Worm (Caenorhabditis elegans) whole organism, L4 larva: ENCODE measurements around the gene cblc-1.

Source experiments
- D1046.2 ChIP-seq: fragments of 200-800 bp; sonication (Bioruptor generic); IDR thresholded peaks from 2 replicates; pipeline ENCODE4 v1.3.6; 2022; ENCODE audit warnings: missing genetic modification characterization, missing compliant biosample characterization
- Y105C5A.15 ChIP-seq: fragments of 200-800 bp; sonication (Bioruptor generic); IDR thresholded peaks from 2 replicates; pipeline ENCODE4 v1.3.6; 2022; ENCODE audit warnings: missing genetic modification characterization, missing compliant biosample characterization
- aha-1 ChIP-seq: fragments of 150-350 bp; peaks from one replicate; lab custom pipeline; 2014; ENCODE audit warnings: missing biosample characterization, missing genetic modification characterization
- ama-1 ChIP-seq: fragments of 150-350 bp; optimal IDR thresholded peaks from 2 replicates; lab custom pipeline; 2014; ENCODE audit warnings: inconsistent platforms, mixed read lengths
- attf-4 ChIP-seq: sonication (generic microtip); optimal IDR thresholded peaks from 3 replicates; lab custom pipeline; 2017; ENCODE audit warnings: missing biosample characterization, missing genetic modification characterization
- ceh-20 ChIP-seq: fragments of 200-800 bp; sonication (Bioruptor generic); IDR thresholded peaks from 2 replicates; pipeline ENCODE4 v1.3.6; 2022; ENCODE audit warnings: missing genetic modification reagents, missing genetic modification characterization, missing compliant biosample characterization
- ceh-44 ChIP-seq: fragments of 200-800 bp; sonication (Bioruptor generic); IDR thresholded peaks from 2 replicates; pipeline ENCODE4 v1.3.6; 2022; ENCODE audit warnings: missing genetic modification reagents, missing genetic modification characterization, missing compliant biosample characterization
- ces-1 ChIP-seq: fragments of 150-350 bp; sonication (generic microtip); optimal IDR thresholded peaks from 4 replicates; lab custom pipeline; 2014; ENCODE audit warnings: missing biosample characterization, missing genetic modification reagents, missing genetic modification characterization
- cey-2 ChIP-seq: sonication (generic microtip); optimal IDR thresholded peaks from 3 replicates; lab custom pipeline; 2017; ENCODE audit warnings: missing genetic modification characterization, mild to moderate bottlenecking, missing compliant biosample characterization, antibody characterized with exemption, borderline replicate concordance; ENCODE audit not compliant: insufficient read depth
- ctbp-1 ChIP-seq: fragments of 200-800 bp; sonication (Bioruptor generic); IDR thresholded peaks from 2 replicates; pipeline ENCODE4 v1.3.6; 2022; ENCODE audit warnings: missing genetic modification reagents, missing genetic modification characterization, missing compliant biosample characterization
- daf-16 ChIP-seq, 3 experiments: sonication (generic microtip); optimal IDR thresholded peaks; 2 replicates each; lab custom pipeline; 2016 to 2017; ENCODE audit warnings: missing genetic modification characterization in 3 of 3, missing genetic modification reagents in 3 of 3, mild to moderate bottlenecking in 2 of 3, missing compliant biosample characterization in 2 of 3, missing biosample characterization in 1 of 3, moderate library complexity in 1 of 3
- daf-8 ChIP-seq: fragments of 200-800 bp; sonication (Bioruptor generic); IDR thresholded peaks from 2 replicates; pipeline ENCODE4 v1.3.6; 2022; ENCODE audit warnings: missing genetic modification characterization, missing compliant biosample characterization
- dmd-6 ChIP-seq: fragments of 200-800 bp; sonication (Bioruptor generic); IDR thresholded peaks from 2 replicates; pipeline ENCODE4 v1.3.6; 2022; ENCODE audit warnings: missing genetic modification reagents, missing genetic modification characterization, missing compliant biosample characterization
- dmd-8 ChIP-seq: fragments of 200-800 bp; sonication (Bioruptor generic); IDR thresholded peaks from 2 replicates; pipeline ENCODE4 v1.3.6; 2022; ENCODE audit warnings: missing genetic modification characterization, missing compliant biosample characterization
- dpl-1 ChIP-seq: fragments of 150-350 bp; optimal IDR thresholded peaks from 2 replicates; lab custom pipeline; 2014; ENCODE audit warnings: missing biosample characterization, missing genetic modification reagents, missing genetic modification characterization
- duxl-1 ChIP-seq: sonication (generic microtip); optimal IDR thresholded peaks from 2 replicates; lab custom pipeline; 2016; ENCODE audit warnings: mild to moderate bottlenecking, missing genetic modification characterization, moderate library complexity, missing compliant biosample characterization; ENCODE audit not compliant: poor library complexity
- egl-27 ChIP-seq: sonication (generic microtip); optimal IDR thresholded peaks from 3 replicates; lab custom pipeline; 2017; ENCODE audit warnings: missing biosample characterization, missing genetic modification reagents, missing genetic modification characterization
- fkh-10 ChIP-seq: fragments of 150-350 bp; optimal IDR thresholded peaks from 2 replicates; lab custom pipeline; 2014; ENCODE audit warnings: missing biosample characterization, missing genetic modification reagents, missing genetic modification characterization
- fos-1 ChIP-seq: fragments of 150-350 bp; optimal IDR thresholded peaks from 2 replicates; lab custom pipeline; 2014; ENCODE audit warnings: missing biosample characterization, missing genetic modification characterization
- hif-1 ChIP-seq, 2 experiments: sonication (generic microtip); optimal IDR thresholded peaks; 2 replicates each; lab custom pipeline; 2016 to 2017; ENCODE audit warnings: missing compliant biosample characterization in 2 of 2, missing genetic modification characterization in 2 of 2, missing genetic modification reagents in 2 of 2, missing genotype in 2 of 2, mild to moderate bottlenecking in 1 of 2
- hlh-11 ChIP-seq: fragments of 200-800 bp; sonication (Bioruptor generic); optimal IDR thresholded peaks from 2 replicates; lab custom pipeline; 2018; ENCODE audit warnings: mild to moderate bottlenecking, missing genetic modification characterization, missing compliant biosample characterization
- hlh-30 ChIP-seq: sonication (generic microtip); optimal IDR thresholded peaks from 2 replicates; lab custom pipeline; 2017; ENCODE audit warnings: antibody characterized with exemption, mild to moderate bottlenecking, missing genetic modification characterization, missing compliant biosample characterization; ENCODE audit not compliant: insufficient read depth
- lin-29 ChIP-seq: fragments of 200-800 bp; sonication (Bioruptor generic); IDR thresholded peaks from 2 replicates; pipeline ENCODE4 v1.3.6; 2022; ENCODE audit warnings: missing genetic modification reagents, missing genetic modification characterization, missing compliant biosample characterization
- lin-38 ChIP-seq: fragments of 200-800 bp; sonication (Bioruptor generic); IDR thresholded peaks from 2 replicates; pipeline ENCODE4 v1.3.6; 2022; ENCODE audit warnings: missing genetic modification reagents, missing genetic modification characterization, missing compliant biosample characterization
- lin-39 ChIP-seq: fragments of 150-350 bp; optimal IDR thresholded peaks from 2 replicates; lab custom pipeline; 2014; ENCODE audit warnings: missing biosample characterization, missing genetic modification reagents, missing genetic modification characterization
- madf-9 ChIP-seq: fragments of 200-800 bp; sonication (Bioruptor generic); conservative IDR thresholded peaks from 2 replicates; pipeline ENCODE4 v1.3.6; 2022; ENCODE audit warnings: missing genetic modification reagents, missing genetic modification characterization, missing compliant biosample characterization
- mdt-29 ChIP-seq: fragments of 200-800 bp; sonication (Bioruptor generic); IDR thresholded peaks from 2 replicates; pipeline ENCODE4 v1.3.6; 2022; ENCODE audit warnings: missing genetic modification reagents, missing genetic modification characterization, missing compliant biosample characterization
- mes-2 ChIP-seq: sonication (generic microtip); optimal IDR thresholded peaks from 2 replicates; lab custom pipeline; 2016; ENCODE audit warnings: missing genotype, mild to moderate bottlenecking, missing genetic modification characterization, missing compliant biosample characterization; ENCODE audit not compliant: poor library complexity, severe bottlenecking
- mxl-2 ChIP-seq: fragments of 200-800 bp; sonication (Bioruptor generic); conservative IDR thresholded peaks from 2 replicates; pipeline ENCODE4 v1.3.6; 2022; ENCODE audit warnings: missing genetic modification reagents, missing genetic modification characterization, missing compliant biosample characterization
- mxl-3 ChIP-seq: fragments of 200-800 bp; sonication (Bioruptor generic); optimal IDR thresholded peaks from 2 replicates; lab custom pipeline; 2018; ENCODE audit warnings: mild to moderate bottlenecking, missing genetic modification characterization, missing compliant biosample characterization
- nhr-11 ChIP-seq: fragments of 150-350 bp; optimal IDR thresholded peaks from 2 replicates; lab custom pipeline; 2014; ENCODE audit warnings: missing biosample characterization, missing genetic modification characterization
- nhr-28 ChIP-seq: fragments of 150-350 bp; optimal IDR thresholded peaks from 2 replicates; lab custom pipeline; 2014; ENCODE audit warnings: missing biosample characterization, missing genetic modification characterization
- nhr-41 ChIP-seq: fragments of 200-800 bp; sonication (Bioruptor generic); IDR thresholded peaks from 2 replicates; pipeline ENCODE4 v1.3.6; 2022; ENCODE audit warnings: missing genetic modification reagents, missing genetic modification characterization, missing compliant biosample characterization
- php-3 ChIP-seq: fragments of 200-800 bp; sonication (Bioruptor generic); IDR thresholded peaks from 2 replicates; pipeline ENCODE4 v1.3.6; 2022; ENCODE audit warnings: missing genetic modification reagents, missing genetic modification characterization, missing compliant biosample characterization
- rbr-2 ChIP-seq: sonication (generic microtip); optimal IDR thresholded peaks from 2 replicates; lab custom pipeline; 2016; ENCODE audit warnings: missing genotype, missing genetic modification characterization, missing compliant biosample characterization
- set-16 ChIP-seq: fragments of 200-800 bp; sonication (Bioruptor generic); IDR thresholded peaks from 2 replicates; pipeline ENCODE4 v1.3.6; 2022; ENCODE audit warnings: missing genetic modification reagents, missing genetic modification characterization, missing compliant biosample characterization
- skn-1 ChIP-seq: fragments of 150-350 bp; optimal IDR thresholded peaks from 2 replicates; lab custom pipeline; 2014; ENCODE audit warnings: missing biosample characterization, missing genetic modification characterization
- snpc-1.2 ChIP-seq: fragments of 200-800 bp; sonication (Bioruptor generic); IDR thresholded peaks from 2 replicates; pipeline ENCODE4 v1.3.6; 2022; ENCODE audit warnings: missing genetic modification reagents, missing genetic modification characterization, missing compliant biosample characterization
- snpc-4 ChIP-seq: fragments of 150-350 bp; optimal IDR thresholded peaks from 2 replicates; lab custom pipeline; 2014; ENCODE audit warnings: missing biosample characterization, missing genetic modification characterization
- spr-3 ChIP-seq: fragments of 200-800 bp; sonication (Bioruptor generic); optimal IDR thresholded peaks from 2 replicates; lab custom pipeline; 2018; ENCODE audit warnings: mild to moderate bottlenecking, missing genetic modification characterization, missing compliant biosample characterization
- tag-97 ChIP-seq: fragments of 200-800 bp; sonication (Bioruptor generic); IDR thresholded peaks from 2 replicates; pipeline ENCODE4 v1.3.6; 2022; ENCODE audit warnings: missing genetic modification characterization, missing compliant biosample characterization
- unc-130 ChIP-seq: sonication (generic microtip); optimal IDR thresholded peaks from 2 replicates; lab custom pipeline; 2016; ENCODE audit warnings: missing genetic modification reagents, missing genetic modification characterization, missing compliant biosample characterization
- unc-62 ChIP-seq, 3 experiments: fragments of 150-350 bp in 1 of 3; sonication (generic microtip); optimal IDR thresholded peaks in 2 of 3; peaks in 1 of 3; 1 replicate in 1 of 3; 2 replicates in 2 of 3; lab custom pipeline; 2014 to 2017; ENCODE audit warnings: missing biosample characterization in 3 of 3, missing genetic modification characterization in 3 of 3, missing genetic modification reagents in 3 of 3, missing genotype in 1 of 3
- vab-7 ChIP-seq: fragments of 200-800 bp; sonication (Bioruptor generic); IDR thresholded peaks from 2 replicates; pipeline ENCODE4 v1.3.6; 2022; ENCODE audit warnings: missing genetic modification reagents, missing genetic modification characterization, missing compliant biosample characterization
- zag-1 ChIP-seq: fragments of 150-350 bp; optimal IDR thresholded peaks from 2 replicates; lab custom pipeline; 2014; ENCODE audit warnings: missing biosample characterization, missing genetic modification characterization
- zfp-2 ChIP-seq: sonication (generic microtip); optimal IDR thresholded peaks from 2 replicates; lab custom pipeline; 2016; ENCODE audit warnings: mild to moderate bottlenecking, missing genetic modification characterization, missing compliant biosample characterization
- zfp-3 ChIP-seq: fragments of 200-800 bp; sonication (Bioruptor generic); conservative IDR thresholded peaks from 2 replicates; pipeline ENCODE4 v1.3.6; 2022; ENCODE audit warnings: missing genetic modification reagents, missing genetic modification characterization, missing compliant biosample characterization
- zip-11 ChIP-seq: fragments of 200-800 bp; sonication (Bioruptor generic); IDR thresholded peaks from 2 replicates; pipeline ENCODE4 v1.3.6; 2022; ENCODE audit warnings: missing genetic modification characterization, missing compliant biosample characterization

Gene cblc-1

ce11 chrII:4891012-4891775, 49.8 kb downstream of the cblc-1 start, which contains the start of gene gst-9 (continued):
- TF ChIP-seq snpc-1.2 (GFP tag; lab: Robert Waterston, UW) = no peak
- no peak for TF ChIP-seq cey-2 (tag; lab: Kevin White, UChicago)
- no peak for TF ChIP-seq duxl-1 (tag; lab: Kevin White, UChicago)
- peak; percentile 39; the same call in 1 of the 2 replicates for TF ChIP-seq mdt-29 (GFP tag; lab: Robert Waterston, UW)
- no peak for TF ChIP-seq zag-1 (tag; lab: Kevin White, UChicago)
- 0 out of 2 replicates have a peak, but pooled peaks have one; percentile 8 for TF ChIP-seq dmd-6
- TF ChIP-seq attf-4 (tag; lab: Kevin White, UChicago) = no peak
- 0 out of 2 replicates have a peak, but pooled peaks have one; percentile 4 for TF ChIP-seq dmd-8 (GFP tag; lab: Robert Waterston, UW)
- no peak for TF ChIP-seq lin-39
- 0 out of 2 replicates have a peak, but pooled peaks have one; percentile 28 for TF ChIP-seq mxl-2 (GFP tag; lab: Robert Waterston, UW)
- no peak for TF ChIP-seq ceh-20
- TF ChIP-seq aha-1 (tag; lab: Kevin White, UChicago) = peak; percentile 65
- TF ChIP-seq nhr-11 (tag; lab: Kevin White, UChicago) = no peak
- no peak for TF ChIP-seq mxl-3
- no peak for TF ChIP-seq lin-29
- TF ChIP-seq ctbp-1 = 0 out of 2 replicates have a peak, but pooled peaks have one; percentile 19
- TF ChIP-seq zfp-3 = peak; percentile 92
- TF ChIP-seq ces-1 (GFP tag; lab: Kevin White, UChicago) = no peak
- TF ChIP-seq spr-3 (GFP tag; lab: Kevin White, UChicago) = peak; percentile 25
- TF ChIP-seq tag-97 = no peak
- TF ChIP-seq D1046.2 = no peak
- no peak for TF ChIP-seq set-16 (GFP tag; lab: Robert Waterston, UW)
- no peak for TF ChIP-seq snpc-4 (tag; lab: Kevin White, UChicago)
- no peak for TF ChIP-seq daf-8
- TF ChIP-seq madf-9 (GFP tag; lab: Robert Waterston, UW) = peak; percentile 23; the same call in 1 of the 2 replicates
- no peak for TF ChIP-seq nhr-41 (GFP tag; lab: Robert Waterston, UW)
- peak; percentile 56 for TF ChIP-seq nhr-28
- no peak for TF ChIP-seq egl-27 (tag; lab: Kevin White, UChicago)
- peak; percentile 10 for TF ChIP-seq hlh-30
- peak in 1 of 2 experiments; percentile 84 for TF ChIP-seq unc-62 (GFP tag; optimal IDR thresholded peaks at IDR 0.05 in 1 of 2; lab: Kevin White, UChicago)
- no peak for TF ChIP-seq unc-62 (tag; optimal IDR thresholded peaks at IDR 0.05; lab: Kevin White, UChicago)
- TF ChIP-seq Y105C5A.15 (GFP tag; lab: Robert Waterston, UW) = no peak
- no peak for TF ChIP-seq hif-1 (tag; optimal IDR thresholded peaks at IDR 0.05; lab: Kevin White, UChicago)
- no peak for TF ChIP-seq mes-2 (tag; lab: Kevin White, UChicago)
- no peak for TF ChIP-seq zfp-2 (tag; lab: Kevin White, UChicago)
- TF ChIP-seq rbr-2 (tag; lab: Kevin White, UChicago) = no peak
- 0 out of 2 replicates have a peak, but pooled peaks have one; percentile 45 for TF ChIP-seq php-3
- TF ChIP-seq hlh-11 (tag; lab: Kevin White, UChicago) = peak; percentile 42
- no peak for TF ChIP-seq ceh-44 (GFP tag; lab: Robert Waterston, UW)
- peak; percentile 69 for TF ChIP-seq ama-1 (lab: Kevin White, UChicago)
- peak; percentile 48 for TF ChIP-seq lin-38 (GFP tag; lab: Robert Waterston, UW)
- no peak for TF ChIP-seq vab-7
- no peak for TF ChIP-seq unc-130
- no peak for TF ChIP-seq fkh-10 (GFP tag; lab: Kevin White, UChicago)
- TF ChIP-seq daf-16 (GFP tag; optimal IDR thresholded peaks at IDR 0.05; lab: Kevin White, UChicago) = no peak
- TF ChIP-seq daf-16 (tag; optimal IDR thresholded peaks at IDR 0.05; lab: Kevin White, UChicago) = peak; percentile 59
- TF ChIP-seq fos-1 (tag; lab: Kevin White, UChicago) = no peak
- TF ChIP-seq skn-1 (tag; lab: Kevin White, UChicago) = no peak
- TF ChIP-seq dpl-1 (GFP tag; lab: Kevin White, UChicago) = no peak
- TF ChIP-seq zip-11 (GFP tag; lab: Robert Waterston, UW) = no peak
